Worm (Caenorhabditis elegans) whole organism, young adult: Measurements from ENCODE around the gene taf-9.

Source experiments
- T26A5.8 ChIP-seq: sonication (generic microtip); optimal IDR thresholded peaks from 2 replicates; lab custom pipeline; 2016; ENCODE audit warnings: missing genetic modification characterization, missing compliant biosample characterization
- unc-62 ChIP-seq: fragments of 150-350 bp; optimal IDR thresholded peaks from 2 replicates; lab custom pipeline; 2014; ENCODE audit warnings: missing biosample characterization, missing genetic modification reagents, missing genetic modification characterization

DNA sequence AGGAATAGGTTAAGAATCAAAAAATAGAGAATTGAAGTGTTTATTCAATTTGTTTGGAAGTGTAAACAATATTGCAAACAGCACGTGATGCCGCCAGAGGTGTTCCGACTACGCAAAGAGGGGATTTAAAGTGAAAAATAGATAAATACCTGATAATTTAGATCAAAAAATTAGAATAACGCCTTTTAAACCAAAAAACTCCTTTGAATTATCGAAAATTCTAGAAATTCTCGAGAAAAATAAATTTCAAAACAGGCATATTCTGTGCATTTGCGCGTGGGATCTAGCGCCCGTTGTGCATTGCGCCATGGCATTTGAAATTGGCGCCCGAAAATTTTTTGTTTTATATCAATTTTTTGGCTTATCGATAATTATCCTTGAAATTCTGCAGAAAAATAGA lies 1.8 kb upstream of the taf-9 start, which contains the start of gene hip-1:
- TF ChIP-seq unc-62 (GFP tag; lab: Kevin White, UChicago) (no peak), T26A5.8 (tag; lab: Kevin White, UChicago) (no peak)
